1 fruit fly cellular context compared by ENCODE assay signal in genomic region chr2L:6794956-6795522, dm6.
TF ChIP-seq lines count a peak whose summit lies in the region.

No protein-coding gene starts in this region.

TF ChIP-seq in whole organism, embryonic, 481 proteins besides CTCF, POLR2A, EP300 and RAD21 (continued from another document and continues in another):
- no peak for TF ChIP-seq CG2889 (GFP tag; IDR thresholded peaks at IDR 0.05; lab: Robert Waterston, UW)
- TF ChIP-seq gsb-n (tag; optimal IDR thresholded peaks at IDR 0.05; lab: Kevin White, UChicago), result peak; percentile 28
- peak; percentile 17; the same call in 1 of the 4 replicates for TF ChIP-seq Gug (GFP tag; IDR thresholded peaks at IDR 0.05; lab: Robert Waterston, UW)
- TF ChIP-seq Sox100B (GFP tag; optimal IDR thresholded peaks at IDR 0.05; lab: Kevin White, UChicago), result peak; percentile 1
- TF ChIP-seq CG11504 (tag; optimal IDR thresholded peaks at IDR 0.05; lab: Kevin White, UChicago), result peak; percentile 39
- no peak for TF ChIP-seq CG2120 (GFP tag; optimal IDR thresholded peaks at IDR 0.05; lab: Kevin White, UChicago)
- TF ChIP-seq Side (GFP tag; optimal IDR thresholded peaks at IDR 0.05; lab: Kevin White, UChicago), result peak; percentile 24
- peak; percentile 99 for TF ChIP-seq nerfin-1 (tag; optimal IDR thresholded peaks at IDR 0.05; lab: Kevin White, UChicago)
- TF ChIP-seq CG14014 (GFP tag; IDR thresholded peaks at IDR 0.05; lab: Robert Waterston, UW), result 0 out of 2 replicates have a peak, but pooled peaks have one; percentile 9
- no peak for TF ChIP-seq CG6654 (GFP tag; optimal IDR thresholded peaks at IDR 0.05; lab: Kevin White, UChicago)
- peak; percentile 56 for TF ChIP-seq Meics (GFP tag; optimal IDR thresholded peaks at IDR 0.05; lab: Kevin White, UChicago)
- no peak for TF ChIP-seq prd (optimal IDR thresholded peaks at IDR 0.05; lab: Kevin White, UChicago)
- TF ChIP-seq prd (GFP tag; IDR thresholded peaks at IDR 0.05; lab: Robert Waterston, UW), result peak; percentile 52; the same call in 2 of the 3 replicates
- TF ChIP-seq unpg (GFP tag; optimal IDR thresholded peaks at IDR 0.05; lab: Kevin White, UChicago), result peak; percentile 15
- TF ChIP-seq CG6175 (GFP tag; IDR thresholded peaks at IDR 0.05; lab: Robert Waterston, UW), result no peak
- peak; percentile 32 for TF ChIP-seq Sox102F (GFP tag; optimal IDR thresholded peaks at IDR 0.05; lab: Kevin White, UChicago)
- peak; percentile 74 for TF ChIP-seq z (GFP tag; IDR thresholded peaks at IDR 0.05; lab: Robert Waterston, UW)
- peak; percentile 26; the same call in 1 of the 2 replicates for TF ChIP-seq NFAT (GFP tag; IDR thresholded peaks at IDR 0.05; lab: Robert Waterston, UW)
- TF ChIP-seq CG13894 (tag; optimal IDR thresholded peaks at IDR 0.05; lab: Kevin White, UChicago), result peak; percentile 88
- TF ChIP-seq ssp (GFP tag; IDR thresholded peaks at IDR 0.05; lab: Robert Waterston, UW), result no peak
- TF ChIP-seq chm (GFP tag; IDR thresholded peaks at IDR 0.05; lab: Robert Waterston, UW), result 0 out of 2 replicates have a peak, but pooled peaks have one; percentile 14
- TF ChIP-seq pan (optimal IDR thresholded peaks at IDR 0.05; lab: Kevin White, UChicago), result no peak
- peak in 1 of 2 experiments; percentile 30 for TF ChIP-seq pan (GFP tag; optimal IDR thresholded peaks at IDR 0.05 in 1 of 2, IDR thresholded peaks at IDR 0.05 in 1 of 2)
- peak; percentile 28 for TF ChIP-seq CG12744 (GFP tag; optimal IDR thresholded peaks at IDR 0.05; lab: Kevin White, UChicago)
- TF ChIP-seq Deaf1 (tag; optimal IDR thresholded peaks at IDR 0.05; lab: Kevin White, UChicago), result peak; percentile 4
- peak; percentile 19; the same call in 1 of the 2 replicates for TF ChIP-seq CG10366 (GFP tag; IDR thresholded peaks at IDR 0.05; lab: Robert Waterston, UW)
- TF ChIP-seq pho (GFP tag; optimal IDR thresholded peaks at IDR 0.05; lab: Kevin White, UChicago), result no peak
- TF ChIP-seq odd (GFP tag; optimal IDR thresholded peaks at IDR 0.05; lab: Kevin White, UChicago), result no peak
- peak; percentile 80 for TF ChIP-seq CG15601 (tag; optimal IDR thresholded peaks at IDR 0.05; lab: Kevin White, UChicago)
- no peak for TF ChIP-seq sr (GFP tag; IDR thresholded peaks at IDR 0.05; lab: Robert Waterston, UW)
- no peak for TF ChIP-seq CG10209 (GFP tag; optimal IDR thresholded peaks at IDR 0.05; lab: Kevin White, UChicago)
- no peak for TF ChIP-seq lola (GFP tag; optimal IDR thresholded peaks at IDR 0.05; lab: Kevin White, UChicago)
- peak; percentile 24 for TF ChIP-seq phol (tag; optimal IDR thresholded peaks at IDR 0.05; lab: Kevin White, UChicago)
- TF ChIP-seq CG4328 (GFP tag; optimal IDR thresholded peaks at IDR 0.05; lab: Kevin White, UChicago), result peak; percentile 13
- no peak for TF ChIP-seq Dfd (GFP tag; optimal IDR thresholded peaks at IDR 0.05; lab: Kevin White, UChicago)
- TF ChIP-seq row (GFP tag; IDR thresholded peaks at IDR 0.05; lab: Robert Waterston, UW), result peak; percentile 52; the same call in 2 of the 3 replicates
- TF ChIP-seq zfh1 (GFP tag; IDR thresholded peaks at IDR 0.05; lab: Robert Waterston, UW), result peak; percentile 41; the same call in 1 of the 3 replicates
- TF ChIP-seq bsh (GFP tag; optimal IDR thresholded peaks at IDR 0.05; lab: Kevin White, UChicago), result peak in 1 of 2 experiments; percentile 7
- peak; percentile 3 for TF ChIP-seq Myb (GFP tag; optimal IDR thresholded peaks at IDR 0.05; lab: Kevin White, UChicago)
- peak in 1 of 2 experiments; percentile 14 for TF ChIP-seq Trl (optimal IDR thresholded peaks at IDR 0.05; lab: Kevin White, UChicago)
- TF ChIP-seq Trl (GFP tag; optimal IDR thresholded peaks at IDR 0.05; lab: Kevin White, UChicago), result no peak
- 0 out of 2 replicates have a peak, but pooled peaks have one; percentile 16 for TF ChIP-seq esg (GFP tag; conservative IDR thresholded peaks at IDR 0.05; lab: Robert Waterston, UW)
- TF ChIP-seq wdn (GFP tag; IDR thresholded peaks at IDR 0.05; lab: Robert Waterston, UW), result no peak
- TF ChIP-seq Ptx1 (GFP tag; IDR thresholded peaks at IDR 0.05; lab: Robert Waterston, UW), result no peak
- TF ChIP-seq abd-A (tag; optimal IDR thresholded peaks at IDR 0.05; lab: Kevin White, UChicago), result peak; percentile 79
- no peak for TF ChIP-seq CG4424 (GFP tag; optimal IDR thresholded peaks at IDR 0.05; lab: Kevin White, UChicago)
- TF ChIP-seq Optix (GFP tag; IDR thresholded peaks at IDR 0.05; lab: Robert Waterston, UW), result 0 out of 3 replicates have a peak, but pooled peaks have one; percentile 27
- TF ChIP-seq D19B (GFP tag; optimal IDR thresholded peaks at IDR 0.05; lab: Kevin White, UChicago), result peak; percentile 2
- TF ChIP-seq sisA (GFP tag; IDR thresholded peaks at IDR 0.05; lab: Robert Waterston, UW), result 0 out of 2 replicates have a peak, but pooled peaks have one; percentile 20
- no peak for TF ChIP-seq tna (GFP tag; IDR thresholded peaks at IDR 0.05; lab: Robert Waterston, UW; ENCODE audit: partially characterized antibody)
- peak in 1 of 2 experiments; percentile 4 for TF ChIP-seq dpn (GFP tag; optimal IDR thresholded peaks at IDR 0.05; lab: Kevin White, UChicago)
- TF ChIP-seq CoRest (tag; optimal IDR thresholded peaks at IDR 0.05; lab: Kevin White, UChicago), result no peak
- TF ChIP-seq E2f1 (GFP tag; IDR thresholded peaks at IDR 0.05; lab: Robert Waterston, UW), result 0 out of 2 replicates have a peak, but pooled peaks have one; percentile 28
- peak; percentile 47 for TF ChIP-seq slp2 (GFP tag; optimal IDR thresholded peaks at IDR 0.05; lab: Kevin White, UChicago)
- peak; percentile 42; the same call in 1 of the 2 replicates for TF ChIP-seq CG32772 (GFP tag; IDR thresholded peaks at IDR 0.05; lab: Robert Waterston, UW)
- peak; percentile 27 for TF ChIP-seq CG1603 (tag; optimal IDR thresholded peaks at IDR 0.05; lab: Kevin White, UChicago)
- TF ChIP-seq CG17328 (GFP tag; IDR thresholded peaks at IDR 0.05; lab: Robert Waterston, UW), result peak; percentile 43; the same call in 1 of the 2 replicates
- TF ChIP-seq caup (GFP tag; optimal IDR thresholded peaks at IDR 0.05; lab: Kevin White, UChicago; ENCODE audit: severe bottlenecking), result peak; percentile 0
- TF ChIP-seq lmd (GFP tag; IDR thresholded peaks at IDR 0.05; lab: Robert Waterston, UW), result peak; percentile 32; the same call in 1 of the 2 replicates
- TF ChIP-seq pita (GFP tag; optimal IDR thresholded peaks at IDR 0.05; lab: Kevin White, UChicago), result no peak
- peak; percentile 37 for TF ChIP-seq CG7556 (GFP tag; optimal IDR thresholded peaks at IDR 0.05; lab: Kevin White, UChicago)
- peak; percentile 8 for TF ChIP-seq Camta (GFP tag; optimal IDR thresholded peaks at IDR 0.05; lab: Kevin White, UChicago)
- TF ChIP-seq sim (GFP tag; IDR thresholded peaks at IDR 0.05; lab: Robert Waterston, UW), result 0 out of 2 replicates have a peak, but pooled peaks have one; percentile 43
- 0 out of 2 replicates have a peak, but pooled peaks have one; percentile 18 for TF ChIP-seq ttk (GFP tag; IDR thresholded peaks at IDR 0.05; lab: Robert Waterston, UW)
- TF ChIP-seq repo (GFP tag; optimal IDR thresholded peaks at IDR 0.05; lab: Kevin White, UChicago), result peak; percentile 8
- TF ChIP-seq CG6689 (GFP tag; IDR thresholded peaks at IDR 0.05; lab: Robert Waterston, UW), result 0 out of 2 replicates have a peak, but pooled peaks have one; percentile 7
- TF ChIP-seq kni (GFP tag; optimal IDR thresholded peaks at IDR 0.05; lab: Kevin White, UChicago), result peak; percentile 72
- peak; percentile 80 for TF ChIP-seq Med (GFP tag; lab: Kevin White, UChicago)
- no peak for TF ChIP-seq CG11695 (GFP tag; IDR thresholded peaks at IDR 0.05; lab: Robert Waterston, UW)
- no peak for TF ChIP-seq CG8290 (GFP tag; optimal IDR thresholded peaks at IDR 0.05; lab: Kevin White, UChicago)
- TF ChIP-seq CG8290 (tag; optimal IDR thresholded peaks at IDR 0.05; lab: Kevin White, UChicago), result peak in 1 of 2 experiments; percentile 26
- peak; percentile 32 for TF ChIP-seq CG7839 (tag; optimal IDR thresholded peaks at IDR 0.05; lab: Kevin White, UChicago)
- TF ChIP-seq Awh (GFP tag; IDR thresholded peaks at IDR 0.05; lab: Robert Waterston, UW), result 0 out of 2 replicates have a peak, but pooled peaks have one; percentile 17
- peak; percentile 35 for TF ChIP-seq tin (GFP tag; optimal IDR thresholded peaks at IDR 0.05; lab: Kevin White, UChicago)
- TF ChIP-seq ac (GFP tag; optimal IDR thresholded peaks at IDR 0.05; lab: Kevin White, UChicago), result peak; percentile 10
- TF ChIP-seq CG32767 (GFP tag; IDR thresholded peaks at IDR 0.05; lab: Robert Waterston, UW), result peak; percentile 54; the same call in 1 of the 2 replicates
- 0 out of 2 replicates have a peak, but pooled peaks have one; percentile 18 for TF ChIP-seq HLH3B (GFP tag; IDR thresholded peaks at IDR 0.05; lab: Robert Waterston, UW)
- peak; percentile 35 for TF ChIP-seq nmo (GFP tag; optimal IDR thresholded peaks at IDR 0.05; lab: Kevin White, UChicago)
- peak; percentile 40 for TF ChIP-seq dmrt99B (tag; optimal IDR thresholded peaks at IDR 0.05; lab: Kevin White, UChicago)
- TF ChIP-seq Hr51 (GFP tag; optimal IDR thresholded peaks at IDR 0.05; lab: Kevin White, UChicago), result peak in 1 of 2 experiments; percentile 29
- TF ChIP-seq mld (GFP tag; IDR thresholded peaks at IDR 0.05; lab: Robert Waterston, UW; ENCODE audit: partially characterized antibody), result 0 out of 3 replicates have a peak, but pooled peaks have one; percentile 30
- TF ChIP-seq chif (GFP tag; optimal IDR thresholded peaks at IDR 0.05; lab: Kevin White, UChicago), result peak in 1 of 2 experiments; percentile 31
- peak in 1 of 2 experiments; percentile 33 for TF ChIP-seq Pdp1 (GFP tag; optimal IDR thresholded peaks at IDR 0.05; lab: Kevin White, UChicago)
- no peak for TF ChIP-seq hkb (optimal IDR thresholded peaks at IDR 0.05; lab: Kevin White, UChicago)
- no peak for TF ChIP-seq hkb (GFP tag; IDR thresholded peaks at IDR 0.05; lab: Robert Waterston, UW)
- TF ChIP-seq CG18262 (tag; optimal IDR thresholded peaks at IDR 0.05; lab: Kevin White, UChicago), result peak; percentile 5
- TF ChIP-seq shn (GFP tag; optimal IDR thresholded peaks at IDR 0.05; lab: Kevin White, UChicago), result peak; percentile 21
- no peak for TF ChIP-seq CG10959 (GFP tag; IDR thresholded peaks at IDR 0.05; lab: Robert Waterston, UW)
- peak; percentile 16 for TF ChIP-seq CG15269 (tag; optimal IDR thresholded peaks at IDR 0.05; lab: Kevin White, UChicago)
- peak; percentile 35 for TF ChIP-seq fd96Cb (tag; optimal IDR thresholded peaks at IDR 0.05; lab: Kevin White, UChicago)
- peak; percentile 9; the same call in 1 of the 2 replicates for TF ChIP-seq H2.0 (GFP tag; IDR thresholded peaks at IDR 0.05; lab: Robert Waterston, UW)
- peak; percentile 24 for TF ChIP-seq CG13624 (GFP tag; optimal IDR thresholded peaks at IDR 0.05; lab: Kevin White, UChicago)
- peak; percentile 19 for TF ChIP-seq HLH54F (GFP tag; optimal IDR thresholded peaks at IDR 0.05; lab: Kevin White, UChicago)
- no peak for TF ChIP-seq CG11247 (GFP tag; IDR thresholded peaks at IDR 0.05; lab: Robert Waterston, UW)
- TF ChIP-seq CG4707 (GFP tag; optimal IDR thresholded peaks at IDR 0.05; lab: Kevin White, UChicago), result peak; percentile 55
- peak; percentile 24 for TF ChIP-seq bab2 (GFP tag; optimal IDR thresholded peaks at IDR 0.05; lab: Kevin White, UChicago)
- TF ChIP-seq ind (GFP tag; optimal IDR thresholded peaks at IDR 0.05; lab: Kevin White, UChicago), result peak; percentile 30
- TF ChIP-seq salm (tag; optimal IDR thresholded peaks at IDR 0.05; lab: Kevin White, UChicago), result no peak
- TF ChIP-seq CG30403 (GFP tag; optimal IDR thresholded peaks at IDR 0.05; lab: Kevin White, UChicago), result peak; percentile 30
- peak; percentile 27 for TF ChIP-seq btn (GFP tag; optimal IDR thresholded peaks at IDR 0.05; lab: Kevin White, UChicago)
- peak; percentile 51 for TF ChIP-seq Xbp1 (GFP tag; optimal IDR thresholded peaks at IDR 0.05; lab: Kevin White, UChicago)
- peak; percentile 31 for TF ChIP-seq dmrt11E (tag; optimal IDR thresholded peaks at IDR 0.05; lab: Kevin White, UChicago)
- peak; percentile 19 for TF ChIP-seq grau (tag; optimal IDR thresholded peaks at IDR 0.05; lab: Kevin White, UChicago)
- peak; percentile 14 for TF ChIP-seq D19A (tag; optimal IDR thresholded peaks at IDR 0.05; lab: Kevin White, UChicago)
- TF ChIP-seq chn (GFP tag; optimal IDR thresholded peaks at IDR 0.05; lab: Kevin White, UChicago), result no peak
- TF ChIP-seq ro (GFP tag; IDR thresholded peaks at IDR 0.05; lab: Robert Waterston, UW), result no peak
- TF ChIP-seq sd (tag; optimal IDR thresholded peaks at IDR 0.05; lab: Kevin White, UChicago), result peak; percentile 52
- TF ChIP-seq bowl (GFP tag; IDR thresholded peaks at IDR 0.05; lab: Robert Waterston, UW), result 0 out of 2 replicates have a peak, but pooled peaks have one; percentile 26
- no peak for TF ChIP-seq Dek (tag; optimal IDR thresholded peaks at IDR 0.05; lab: Kevin White, UChicago)
- no peak for TF ChIP-seq fru (optimal IDR thresholded peaks at IDR 0.05; lab: Kevin White, UChicago)
- peak; percentile 28 for TF ChIP-seq CG2678 (tag; optimal IDR thresholded peaks at IDR 0.05; lab: Kevin White, UChicago)
- 0 out of 2 replicates have a peak, but pooled peaks have one; percentile 15 for TF ChIP-seq CG31441 (GFP tag; IDR thresholded peaks at IDR 0.05; lab: Robert Waterston, UW)
- peak; percentile 46 for TF ChIP-seq lab (GFP tag; optimal IDR thresholded peaks at IDR 0.05; lab: Kevin White, UChicago)
- TF ChIP-seq gem (tag; optimal IDR thresholded peaks at IDR 0.05; lab: Kevin White, UChicago), result peak; percentile 29
- peak; percentile 5 for TF ChIP-seq Blimp-1 (GFP tag; optimal IDR thresholded peaks at IDR 0.05; lab: Kevin White, UChicago)
- no peak for TF ChIP-seq GATAe (GFP tag; conservative IDR thresholded peaks at IDR 0.05; lab: Robert Waterston, UW)
- no peak for TF ChIP-seq insv (GFP tag; optimal IDR thresholded peaks at IDR 0.05; lab: Kevin White, UChicago)
- TF ChIP-seq CG18599 (GFP tag; optimal IDR thresholded peaks at IDR 0.05; lab: Kevin White, UChicago), result peak; percentile 56
- TF ChIP-seq CG3847 (GFP tag; IDR thresholded peaks at IDR 0.05; lab: Robert Waterston, UW), result no peak
- 0 out of 2 replicates have a peak, but pooled peaks have one; percentile 8 for TF ChIP-seq MBD-R2 (GFP tag; IDR thresholded peaks at IDR 0.05; lab: Robert Waterston, UW)
- TF ChIP-seq CG1792 (GFP tag; optimal IDR thresholded peaks at IDR 0.05; lab: Kevin White, UChicago), result no peak
- TF ChIP-seq Xrp1 (GFP tag; IDR thresholded peaks at IDR 0.05; lab: Robert Waterston, UW), result peak; percentile 37; the same call in 1 of the 2 replicates
- TF ChIP-seq CG9932 (GFP tag; IDR thresholded peaks at IDR 0.05; lab: Robert Waterston, UW), result peak; percentile 7; the same call in 1 of the 2 replicates
- TF ChIP-seq pum (GFP tag; optimal IDR thresholded peaks at IDR 0.05; lab: Kevin White, UChicago), result no peak
- TF ChIP-seq dysf (GFP tag; IDR thresholded peaks at IDR 0.05; lab: Robert Waterston, UW), result peak; percentile 41; the same call in 1 of the 3 replicates
- no peak for TF ChIP-seq CG13775 (GFP tag; optimal IDR thresholded peaks at IDR 0.05; lab: Kevin White, UChicago)
